Fruit fly (Drosophila melanogaster): ENCODE data around the gene CG8892.

dm6 chr2L:5002031-5002430 is 20.6 kb upstream of the CG8892 start:
- no peak for TF ChIP-seq usp (GFP tag; optimal IDR thresholded peaks at IDR 0.05)
- no peak for TF ChIP-seq EcR (GFP tag; optimal IDR thresholded peaks at IDR 0.05)
- TF ChIP-seq Dll (optimal IDR thresholded peaks at IDR 0.05) = no peak
- no peak for TF ChIP-seq pan (optimal IDR thresholded peaks at IDR 0.05)
- TF ChIP-seq psq (optimal IDR thresholded peaks at IDR 0.05) = no peak

Measured in whole organism.